Fruit fly (Drosophila melanogaster) whole organism: ENCODE measurements around the gene EMC3.

Experiments used
- CG8478 ChIP-seq: fragments of >200 bp; optimal IDR thresholded peaks from 2 replicates; lab custom pipeline; 2018; ENCODE audit warnings: inconsistent platforms
- psq ChIP-seq: fragments of >200 bp; optimal IDR thresholded peaks from 2 replicates; lab custom pipeline; 2017

- TF ChIP-seq CG8478 (no peak), psq (no peak)
Measured at dm6 chr2L:10781252-10781651, 49.0 kb upstream of the EMC3 start.
